Worm (Caenorhabditis elegans) whole organism, mixed stage, embryonic: Measurements from ENCODE around the gene nhr-178.

Experiments
- M03D4.4 ChIP-seq: sonication (generic microtip); optimal IDR thresholded peaks from 2 replicates; lab custom pipeline; 2017; ENCODE audit warnings: mild to moderate bottlenecking, missing genetic modification characterization, missing compliant biosample characterization
- bed-3 ChIP-seq: fragments of 200-800 bp; sonication (Bioruptor generic); optimal IDR thresholded peaks from 3 replicates; lab custom pipeline; 2018; ENCODE audit warnings: mild to moderate bottlenecking, missing genetic modification characterization, moderate library complexity, missing compliant biosample characterization
- blmp-1 ChIP-seq: fragments of 150-350 bp; optimal IDR thresholded peaks from 2 replicates; lab custom pipeline; 2014; ENCODE audit warnings: missing biosample characterization, missing genetic modification characterization
- ceh-39 ChIP-seq: fragments of 150-350 bp; optimal IDR thresholded peaks from 2 replicates; lab custom pipeline; 2014; ENCODE audit warnings: missing biosample characterization, missing genetic modification characterization
- ceh-43 ChIP-seq: fragments of 200-800 bp; sonication (Bioruptor generic); optimal IDR thresholded peaks from 2 replicates; lab custom pipeline; 2018; ENCODE audit warnings: mild to moderate bottlenecking, missing genetic modification characterization, moderate library complexity, missing compliant biosample characterization
- ceh-83 ChIP-seq: fragments of 200-800 bp; sonication (Bioruptor generic); optimal IDR thresholded peaks from 2 replicates; lab custom pipeline; 2018; ENCODE audit warnings: mild to moderate bottlenecking, missing genetic modification characterization, missing compliant biosample characterization
- ces-1 ChIP-seq: fragments of 150-350 bp; optimal IDR thresholded peaks from 2 replicates; lab custom pipeline; 2014; ENCODE audit warnings: missing biosample characterization, missing genetic modification reagents, missing genetic modification characterization
- cnd-1 ChIP-seq: fragments of 200-800 bp; sonication (Bioruptor generic); optimal IDR thresholded peaks from 2 replicates; lab custom pipeline; 2018; ENCODE audit warnings: mild to moderate bottlenecking, missing genetic modification characterization, missing compliant biosample characterization
- drap-1 ChIP-seq: fragments of 200-800 bp; sonication (Bioruptor generic); optimal IDR thresholded peaks from 3 replicates; lab custom pipeline; 2018; ENCODE audit warnings: mild to moderate bottlenecking, missing genetic modification characterization, missing compliant biosample characterization
- elt-1 ChIP-seq: sonication (generic microtip); optimal IDR thresholded peaks from 2 replicates; lab custom pipeline; 2017; ENCODE audit warnings: missing genetic modification characterization, mild to moderate bottlenecking, missing compliant biosample characterization, antibody characterized with exemption, moderate library complexity, borderline replicate concordance; ENCODE audit not compliant: insufficient read depth
- elt-3 ChIP-seq: fragments of 150-350 bp; optimal IDR thresholded peaks from 2 replicates; lab custom pipeline; 2014; ENCODE audit warnings: missing biosample characterization, missing genetic modification characterization
- flh-1 ChIP-seq: fragments of 200-800 bp; sonication (Bioruptor generic); optimal IDR thresholded peaks from 2 replicates; lab custom pipeline; 2018; ENCODE audit warnings: mild to moderate bottlenecking, missing genetic modification characterization, moderate library complexity, missing compliant biosample characterization
- ham-2 ChIP-seq: fragments of 200-800 bp; sonication (Bioruptor generic); optimal IDR thresholded peaks from 2 replicates; lab custom pipeline; 2018; ENCODE audit warnings: mild to moderate bottlenecking, missing genetic modification characterization, missing compliant biosample characterization
- hlh-1 ChIP-seq: fragments of 150-350 bp; optimal IDR thresholded peaks from 2 replicates; lab custom pipeline; 2014; ENCODE audit warnings: missing biosample characterization, missing genetic modification reagents, missing genetic modification characterization
- lin-13 ChIP-seq: fragments of 150-350 bp; optimal IDR thresholded peaks from 2 replicates; lab custom pipeline; 2014; ENCODE audit warnings: missing biosample characterization, missing genetic modification characterization
- lin-32 ChIP-seq: fragments of 200-800 bp; sonication (Bioruptor generic); optimal IDR thresholded peaks from 2 replicates; lab custom pipeline; 2018; ENCODE audit warnings: mild to moderate bottlenecking, missing genetic modification characterization, missing compliant biosample characterization
- lsy-2 ChIP-seq: fragments of 150-350 bp; optimal IDR thresholded peaks from 2 replicates; lab custom pipeline; 2014; ENCODE audit warnings: missing biosample characterization, missing genetic modification characterization
- mab-5 ChIP-seq: fragments of 150-350 bp; optimal IDR thresholded peaks from 2 replicates; lab custom pipeline; 2014; ENCODE audit warnings: missing biosample characterization, missing genetic modification characterization
- mep-1 ChIP-seq: fragments of 150-350 bp; optimal IDR thresholded peaks from 2 replicates; lab custom pipeline; 2017; ENCODE audit warnings: missing biosample characterization, missing genetic modification reagents, missing genetic modification characterization, inconsistent platforms
- mls-2 ChIP-seq: sonication (generic microtip); optimal IDR thresholded peaks from 2 replicates; lab custom pipeline; 2016; ENCODE audit warnings: mild to moderate bottlenecking, missing genetic modification characterization, moderate library complexity, missing compliant biosample characterization
- nhr-12 ChIP-seq: fragments of 150-350 bp; optimal IDR thresholded peaks from 2 replicates; lab custom pipeline; 2014; ENCODE audit warnings: missing biosample characterization, missing genetic modification characterization
- nhr-2 ChIP-seq: fragments of 150-350 bp; optimal IDR thresholded peaks from 2 replicates; lab custom pipeline; 2014; ENCODE audit warnings: missing biosample characterization, missing genetic modification characterization
- nhr-237 ChIP-seq: fragments of 150-350 bp; optimal IDR thresholded peaks from 2 replicates; lab custom pipeline; 2014; ENCODE audit warnings: missing biosample characterization, missing genetic modification characterization
- nhr-28 ChIP-seq: fragments of 150-350 bp; optimal IDR thresholded peaks from 2 replicates; lab custom pipeline; 2014; ENCODE audit warnings: missing biosample characterization, missing genetic modification characterization
- nhr-76 ChIP-seq: sonication (generic microtip); optimal IDR thresholded peaks from 2 replicates; lab custom pipeline; 2017; ENCODE audit warnings: missing biosample characterization, missing genetic modification characterization
- pha-4 ChIP-seq: fragments of 150-350 bp; optimal IDR thresholded peaks from 2 replicates; lab custom pipeline; 2018; ENCODE audit warnings: missing biosample characterization, missing genetic modification reagents, missing genetic modification characterization
- sem-2 ChIP-seq: fragments of 200-800 bp; sonication (Bioruptor generic); optimal IDR thresholded peaks from 2 replicates; lab custom pipeline; 2018; ENCODE audit warnings: mild to moderate bottlenecking, missing genetic modification characterization, missing compliant biosample characterization
- snpc-4 ChIP-seq: fragments of 150-350 bp; optimal IDR thresholded peaks from 2 replicates; lab custom pipeline; 2014; ENCODE audit warnings: missing biosample characterization, missing genetic modification characterization
- sptf-1 ChIP-seq: sonication (generic microtip); optimal IDR thresholded peaks from 2 replicates; lab custom pipeline; 2017; ENCODE audit warnings: mild to moderate bottlenecking, missing genetic modification characterization, moderate library complexity, missing compliant biosample characterization
- tbx-8 ChIP-seq: fragments of 200-800 bp; sonication (Bioruptor generic); optimal IDR thresholded peaks from 2 replicates; lab custom pipeline; 2018; ENCODE audit warnings: mild to moderate bottlenecking, missing genetic modification characterization, moderate library complexity, missing compliant biosample characterization
- unc-120 ChIP-seq: sonication (generic microtip); optimal IDR thresholded peaks from 2 replicates; lab custom pipeline; 2017; ENCODE audit warnings: missing genetic modification characterization, missing compliant biosample characterization; ENCODE audit not compliant: poor library complexity, severe bottlenecking
- unc-39 ChIP-seq: fragments of 150-350 bp; optimal IDR thresholded peaks from 2 replicates; lab custom pipeline; 2014; ENCODE audit warnings: missing biosample characterization, missing genetic modification characterization
- unc-62 ChIP-seq: fragments of 150-350 bp; optimal IDR thresholded peaks from 2 replicates; lab custom pipeline; 2014; ENCODE audit warnings: missing biosample characterization, missing genetic modification reagents, missing genetic modification characterization
- zip-8 ChIP-seq: fragments of 150-350 bp; optimal IDR thresholded peaks from 2 replicates; lab custom pipeline; 2014; ENCODE audit warnings: missing biosample characterization, missing genetic modification characterization
- ztf-11 ChIP-seq: fragments of 150-350 bp; optimal IDR thresholded peaks from 2 replicates; lab custom pipeline; 2014; ENCODE audit warnings: missing biosample characterization, missing genetic modification characterization

The nhr-178 gene

ce11 chrV:1586906-1587305, 20.8 kb downstream of the nhr-178 start, which contains the start of gene F16B4.6:
Gene F16B4.6 (plus strand): TSS chrV:1587206.
- no peak for TF ChIP-seq sem-2 (GFP tag; lab: Kevin White, UChicago)

- no peak for TF ChIP-seq elt-1 (tag; lab: Kevin White, UChicago)
- TF ChIP-seq ceh-43 (GFP tag; lab: Kevin White, UChicago), result no peak
- no peak for TF ChIP-seq unc-39 (tag; lab: Kevin White, UChicago)
- no peak for TF ChIP-seq lin-32 (GFP tag; lab: Kevin White, UChicago)
- no peak for TF ChIP-seq zip-8 (tag; lab: Kevin White, UChicago)
- no peak for TF ChIP-seq mls-2 (tag; lab: Kevin White, UChicago)
- no peak for TF ChIP-seq drap-1 (GFP tag; lab: Kevin White, UChicago)
- TF ChIP-seq pha-4 (tag; lab: Kevin White, UChicago), result no peak
- no peak for TF ChIP-seq lin-13
- TF ChIP-seq ces-1 (GFP tag; lab: Kevin White, UChicago), result no peak
These were observed 22.3 kb downstream of the nhr-178 start, which contains the start of gene F16B4.7 for ce11 chrV:1585411-1585810. Gene F16B4.7 (plus strand): TSS chrV:1585711.

ce11 chrV:1583242-1583641, 24.5 kb downstream of the nhr-178 start:
- TF ChIP-seq lin-32 (GFP tag; lab: Kevin White, UChicago) (no peak), cnd-1 (tag; lab: Kevin White, UChicago) (peak; percentile 18), snpc-4 (tag; lab: Kevin White, UChicago) (no peak), flh-1 (GFP tag; lab: Kevin White, UChicago) (no peak)

ce11 chrV:1579790-1580189, 28.0 kb downstream of the nhr-178 start:
- TF ChIP-seq mab-5 (tag; lab: Kevin White, UChicago) (no peak), nhr-237 (no peak), ceh-83 (GFP tag; lab: Kevin White, UChicago) (no peak), sem-2 (GFP tag; lab: Kevin White, UChicago) (no peak), lin-32 (GFP tag; lab: Kevin White, UChicago) (no peak), lin-13 (no peak), elt-3 (tag; lab: Kevin White, UChicago) (no peak), nhr-2 (tag; lab: Kevin White, UChicago) (no peak), cnd-1 (tag; lab: Kevin White, UChicago) (no peak), snpc-4 (tag; lab: Kevin White, UChicago) (no peak), ztf-11 (tag; lab: Kevin White, UChicago) (no peak), tbx-8 (GFP tag; lab: Kevin White, UChicago) (no peak), ceh-39 (tag; lab: Kevin White, UChicago) (no peak), zip-8 (tag; lab: Kevin White, UChicago) (no peak)

ce11 chrV:1578572-1579230, 29.1 kb downstream of the nhr-178 start:
- TF ChIP-seq ces-1 (GFP tag; lab: Kevin White, UChicago) (no peak), mep-1 (tag; lab: Kevin White, UChicago) (no peak), sem-2 (GFP tag; lab: Kevin White, UChicago) (no peak), zip-8 (tag; lab: Kevin White, UChicago) (peak; percentile 87), nhr-2 (tag; lab: Kevin White, UChicago) (peak; percentile 88), drap-1 (GFP tag; lab: Kevin White, UChicago) (no peak), mls-2 (tag; lab: Kevin White, UChicago) (no peak), ceh-83 (GFP tag; lab: Kevin White, UChicago) (no peak), elt-1 (tag; lab: Kevin White, UChicago) (no peak), unc-120 (no peak), unc-39 (tag; lab: Kevin White, UChicago) (no peak), lin-13 (no peak), mab-5 (tag; lab: Kevin White, UChicago) (no peak), hlh-1 (tag; lab: Kevin White, UChicago) (no peak), cnd-1 (tag; lab: Kevin White, UChicago) (peak; percentile 26), ceh-39 (tag; lab: Kevin White, UChicago) (no peak), M03D4.4 (tag; lab: Kevin White, UChicago) (peak; percentile 23), ham-2 (peak; percentile 65), flh-1 (GFP tag; lab: Kevin White, UChicago) (no peak), lin-32 (GFP tag; lab: Kevin White, UChicago) (no peak), elt-3 (tag; lab: Kevin White, UChicago) (no peak), ceh-43 (GFP tag; lab: Kevin White, UChicago) (no peak), unc-62 (GFP tag; lab: Kevin White, UChicago) (no peak), blmp-1 (no peak), lsy-2 (tag; lab: Kevin White, UChicago) (no peak), nhr-237 (no peak), snpc-4 (tag; lab: Kevin White, UChicago) (no peak), ztf-11 (tag; lab: Kevin White, UChicago) (peak; percentile 34), nhr-76 (no peak), sptf-1 (tag; lab: Kevin White, UChicago) (no peak), nhr-12 (no peak), pha-4 (tag; lab: Kevin White, UChicago) (no peak), tbx-8 (GFP tag; lab: Kevin White, UChicago) (no peak), bed-3 (GFP tag; lab: Kevin White, UChicago) (no peak), nhr-28 (tag; lab: Kevin White, UChicago) (no peak)
